Worm (Caenorhabditis elegans) whole organism, young adult: Measurements from ENCODE around the gene F53C3.11.
A peak's percentile ranks its signal among the peaks of the same experiment; 100 is the strongest.

Experiments used
- B0019.2 ChIP-seq: fragments of 200-800 bp; sonication (Bioruptor generic); conservative IDR thresholded peaks from 2 replicates; pipeline ENCODE4 v1.3.6; 2022; ENCODE audit warnings: missing genetic modification reagents, missing genetic modification characterization, missing compliant biosample characterization
- B0261.1 ChIP-seq: sonication (generic microtip); optimal IDR thresholded peaks from 2 replicates; lab custom pipeline; 2016; ENCODE audit warnings: mild to moderate bottlenecking, missing genetic modification characterization, moderate library complexity, missing compliant biosample characterization
- F37B4.10 ChIP-seq: fragments of 200-800 bp; sonication (Bioruptor generic); IDR thresholded peaks from 2 replicates; pipeline ENCODE4 v1.3.6; 2022; ENCODE audit warnings: missing genetic modification characterization, missing compliant biosample characterization
- F57A8.1 ChIP-seq: fragments of 200-800 bp; sonication (Bioruptor generic); optimal IDR thresholded peaks from 2 replicates; lab custom pipeline; 2018; ENCODE audit warnings: mild to moderate bottlenecking, missing genetic modification characterization, moderate library complexity, missing compliant biosample characterization
- F57C9.4 ChIP-seq: sonication (generic microtip); optimal IDR thresholded peaks from 2 replicates; lab custom pipeline; 2017; ENCODE audit warnings: mild to moderate bottlenecking, missing genetic modification characterization, missing compliant biosample characterization
- K12H6.12 ChIP-seq: fragments of 200-800 bp; sonication (Bioruptor generic); optimal IDR thresholded peaks from 2 replicates; lab custom pipeline; 2018; ENCODE audit warnings: mild to moderate bottlenecking, missing genetic modification characterization, missing compliant biosample characterization
- T26A5.8 ChIP-seq: sonication (generic microtip); optimal IDR thresholded peaks from 2 replicates; lab custom pipeline; 2016; ENCODE audit warnings: missing genetic modification characterization, missing compliant biosample characterization
- Y53G8AR.9 ChIP-seq: fragments of 200-800 bp; sonication (Bioruptor generic); conservative IDR thresholded peaks from 2 replicates; pipeline ENCODE4 v1.3.6; 2022; ENCODE audit warnings: missing genetic modification reagents, missing genetic modification characterization, missing compliant biosample characterization
- akir-1 ChIP-seq: fragments of 200-800 bp; sonication (Bioruptor generic); optimal IDR thresholded peaks from 2 replicates; lab custom pipeline; 2018; ENCODE audit warnings: mild to moderate bottlenecking, missing genetic modification characterization, moderate library complexity, missing compliant biosample characterization
- ama-1 ChIP-seq, 3 experiments: fragments of 150-350 bp in 1 of 3; sonication (generic microtip) in 2 of 3; optimal IDR thresholded peaks; 2 replicates each; lab custom pipeline; 2014 to 2018; ENCODE audit warnings: missing biosample characterization in 2 of 3, missing genetic modification characterization in 2 of 3, missing genetic modification reagents in 2 of 3
- aptf-2 ChIP-seq: fragments of 200-800 bp; sonication (Bioruptor generic); conservative IDR thresholded peaks from 2 replicates; pipeline ENCODE4 v1.3.6; 2022; ENCODE audit warnings: missing genetic modification reagents, missing genetic modification characterization, missing compliant biosample characterization
- attf-5 ChIP-seq: fragments of 200-800 bp; sonication (Bioruptor generic); optimal IDR thresholded peaks from 2 replicates; lab custom pipeline; 2018; ENCODE audit warnings: mild to moderate bottlenecking, missing genetic modification characterization, missing compliant biosample characterization
- cebp-1 ChIP-seq, 2 experiments: fragments of 200-800 bp in 1 of 2; sonication (Bioruptor generic) in 1 of 2; sonication (generic microtip) in 1 of 2; IDR thresholded peaks in 1 of 2; optimal IDR thresholded peaks in 1 of 2; 2 replicates each; pipeline versions ENCODE4 v1.3.6 to Lab custom; 2017 to 2022; ENCODE audit warnings: missing compliant biosample characterization in 2 of 2, missing genetic modification characterization in 2 of 2, mild to moderate bottlenecking in 1 of 2, missing genetic modification reagents in 1 of 2, moderate library complexity in 1 of 2
- cebp-2 ChIP-seq: fragments of 200-800 bp; sonication (Bioruptor generic); IDR thresholded peaks from 2 replicates; pipeline ENCODE4 v1.3.6; 2022; ENCODE audit warnings: missing genetic modification characterization, missing compliant biosample characterization
- ceh-58 ChIP-seq: fragments of 200-800 bp; sonication (Bioruptor generic); IDR thresholded peaks from 2 replicates; pipeline ENCODE4 v1.3.6; 2022; ENCODE audit warnings: missing genetic modification characterization, missing compliant biosample characterization
- chd-7 ChIP-seq: sonication (generic microtip); optimal IDR thresholded peaks from 2 replicates; lab custom pipeline; 2016; ENCODE audit warnings: mild to moderate bottlenecking, missing genetic modification characterization, moderate library complexity, missing compliant biosample characterization
- dox-1 ChIP-seq: fragments of 200-800 bp; sonication (Bioruptor generic); IDR thresholded peaks from 2 replicates; pipeline ENCODE4 v1.3.6; 2022; ENCODE audit warnings: missing genetic modification reagents, missing genetic modification characterization, missing compliant biosample characterization
- dpff-1 ChIP-seq: sonication (generic microtip); optimal IDR thresholded peaks from 2 replicates; lab custom pipeline; 2017; ENCODE audit warnings: mild to moderate bottlenecking, missing genetic modification characterization, missing compliant biosample characterization
- ekl-4 ChIP-seq: fragments of 200-800 bp; sonication (Bioruptor generic); IDR thresholded peaks from 2 replicates; pipeline ENCODE4 v1.3.6; 2022; ENCODE audit warnings: missing genetic modification reagents, missing genetic modification characterization, missing compliant biosample characterization
- fkh-3 ChIP-seq: sonication (generic microtip); optimal IDR thresholded peaks from 2 replicates; lab custom pipeline; 2016; ENCODE audit warnings: mild to moderate bottlenecking, missing genetic modification characterization, missing compliant biosample characterization
- hmg-20 ChIP-seq: fragments of 200-800 bp; sonication (Bioruptor generic); IDR thresholded peaks from 2 replicates; pipeline ENCODE4 v1.3.6; 2022; ENCODE audit warnings: missing genetic modification reagents, missing genetic modification characterization, missing compliant biosample characterization
- lag-1 ChIP-seq: fragments of 200-800 bp; sonication (Bioruptor generic); IDR thresholded peaks from 2 replicates; pipeline ENCODE4 v1.3.6; 2022; ENCODE audit warnings: missing genetic modification reagents, missing genetic modification characterization, missing compliant biosample characterization
- let-526 ChIP-seq: fragments of 200-800 bp; sonication (Bioruptor generic); IDR thresholded peaks from 2 replicates; pipeline ENCODE4 v1.3.6; 2022; ENCODE audit warnings: missing genetic modification reagents, missing genetic modification characterization, missing compliant biosample characterization
- lin-54 ChIP-seq: fragments of 200-800 bp; sonication (Bioruptor generic); optimal IDR thresholded peaks from 2 replicates; lab custom pipeline; 2018; ENCODE audit warnings: mild to moderate bottlenecking, missing genetic modification characterization, missing compliant biosample characterization
- madf-6 ChIP-seq: fragments of 200-800 bp; sonication (Bioruptor generic); IDR thresholded peaks from 2 replicates; pipeline ENCODE4 v1.3.6; 2022; ENCODE audit warnings: missing genetic modification reagents, missing genetic modification characterization, missing compliant biosample characterization
- mxl-1 ChIP-seq: sonication (generic microtip); optimal IDR thresholded peaks from 2 replicates; lab custom pipeline; 2016; ENCODE audit warnings: missing genetic modification characterization, missing compliant biosample characterization
- nfya-2 ChIP-seq: fragments of 200-800 bp; sonication (Bioruptor generic); IDR thresholded peaks from 2 replicates; pipeline ENCODE4 v1.3.6; 2022; ENCODE audit warnings: missing genetic modification reagents, missing genetic modification characterization, missing compliant biosample characterization
- nfyb-1 ChIP-seq: fragments of 200-800 bp; sonication (Bioruptor generic); IDR thresholded peaks from 2 replicates; pipeline ENCODE4 v1.3.6; 2022; ENCODE audit warnings: missing genetic modification reagents, missing genetic modification characterization, missing compliant biosample characterization
- nhr-120 ChIP-seq: fragments of 200-800 bp; sonication (Bioruptor generic); IDR thresholded peaks from 2 replicates; pipeline ENCODE4 v1.3.6; 2022; ENCODE audit warnings: missing genetic modification characterization, missing compliant biosample characterization
- nhr-27 ChIP-seq: fragments of 200-800 bp; sonication (Bioruptor generic); optimal IDR thresholded peaks from 2 replicates; lab custom pipeline; 2018; ENCODE audit warnings: mild to moderate bottlenecking, missing genetic modification characterization, moderate library complexity, missing compliant biosample characterization
- pbrm-1 ChIP-seq: fragments of 200-800 bp; sonication (Bioruptor generic); IDR thresholded peaks from 2 replicates; pipeline ENCODE4 v1.3.6; 2022; ENCODE audit warnings: missing genetic modification reagents, missing genetic modification characterization, missing compliant biosample characterization
- rcor-1 ChIP-seq: fragments of 200-800 bp; sonication (Bioruptor generic); IDR thresholded peaks from 2 replicates; pipeline ENCODE4 v1.3.6; 2022; ENCODE audit warnings: missing genetic modification reagents, missing genetic modification characterization, missing compliant biosample characterization
- sdz-38 ChIP-seq: sonication (generic microtip); optimal IDR thresholded peaks from 2 replicates; lab custom pipeline; 2016; ENCODE audit warnings: missing genotype, missing genetic modification characterization, missing compliant biosample characterization
- snpc-1.3 ChIP-seq: sonication (generic microtip); optimal IDR thresholded peaks from 2 replicates; lab custom pipeline; 2017; ENCODE audit warnings: missing genetic modification characterization, mild to moderate bottlenecking, missing compliant biosample characterization, antibody characterized with exemption, moderate library complexity, missing genotype, missing genetic modification reagents; ENCODE audit not compliant: insufficient read depth
- snpc-4 ChIP-seq, 5 experiments: fragments of 150-350 bp in 1 of 5; sonication (generic microtip) in 4 of 5; optimal IDR thresholded peaks; 2 replicates each; lab custom pipeline; 2014 to 2018; ENCODE audit warnings: missing genetic modification characterization in 5 of 5, missing biosample characterization in 3 of 5, antibody characterized with exemption in 2 of 5, mild to moderate bottlenecking in 2 of 5, missing compliant biosample characterization in 2 of 5, missing genotype in 2 of 5, moderate library complexity in 2 of 5, missing genetic modification reagents in 1 of 5
- tbx-9 ChIP-seq: sonication (generic microtip); optimal IDR thresholded peaks from 2 replicates; lab custom pipeline; 2016; ENCODE audit warnings: borderline replicate concordance, missing genetic modification characterization, inconsistent platforms, missing compliant biosample characterization
- xnd-1 ChIP-seq: sonication (generic microtip); optimal IDR thresholded peaks from 2 replicates; lab custom pipeline; 2016; ENCODE audit warnings: missing genotype, missing genetic modification reagents, missing genetic modification characterization, missing compliant biosample characterization
- zfh-2 ChIP-seq: fragments of 200-800 bp; sonication (Bioruptor generic); conservative IDR thresholded peaks from 2 replicates; pipeline ENCODE4 v1.3.6; 2022; ENCODE audit warnings: missing genetic modification reagents, missing genetic modification characterization, missing compliant biosample characterization
- ztf-25 ChIP-seq: fragments of 200-800 bp; sonication (Bioruptor generic); IDR thresholded peaks from 2 replicates; pipeline ENCODE4 v1.3.6; 2022; ENCODE audit warnings: missing genetic modification reagents, missing genetic modification characterization, missing compliant biosample characterization
- ztf-3 ChIP-seq: fragments of 200-800 bp; sonication (Bioruptor generic); optimal IDR thresholded peaks from 2 replicates; lab custom pipeline; 2018; ENCODE audit warnings: mild to moderate bottlenecking, missing genetic modification characterization, missing compliant biosample characterization

The F53C3.11 gene

ce11 chrII:3931825-3932224 lies 25.3 kb upstream of the F53C3.11 start (continued):
- TF ChIP-seq hmg-20 (GFP tag; lab: Robert Waterston, UW) = no peak
- TF ChIP-seq K12H6.12 (tag; lab: Kevin White, UChicago) = no peak
- TF ChIP-seq let-526 = no peak
- TF ChIP-seq B0019.2 (GFP tag; lab: Robert Waterston, UW) = no peak
- no peak for TF ChIP-seq lag-1 (GFP tag; lab: Robert Waterston, UW)
- TF ChIP-seq T26A5.8 (tag; lab: Kevin White, UChicago) = no peak
- TF ChIP-seq tbx-9 (tag; lab: Kevin White, UChicago) = no peak
- no peak for TF ChIP-seq zfh-2 (GFP tag; lab: Robert Waterston, UW)
- no peak for TF ChIP-seq sdz-38 (tag; lab: Kevin White, UChicago)
- TF ChIP-seq pbrm-1 (GFP tag; lab: Robert Waterston, UW) = 0 out of 2 replicates have a peak, but pooled peaks have one; percentile 26
- no peak for TF ChIP-seq ztf-3 (GFP tag; lab: Kevin White, UChicago)
- no peak for TF ChIP-seq attf-5 (GFP tag; lab: Kevin White, UChicago)
- TF ChIP-seq lin-54 = no peak
- no peak for TF ChIP-seq fkh-3
- peak; percentile 65 for TF ChIP-seq madf-6 (GFP tag; lab: Robert Waterston, UW)
- TF ChIP-seq dpff-1 = no peak
- no peak for TF ChIP-seq F57C9.4 (tag; lab: Kevin White, UChicago)
- no peak for TF ChIP-seq akir-1 (GFP tag; lab: Kevin White, UChicago)
- no peak for TF ChIP-seq rcor-1 (GFP tag; lab: Robert Waterston, UW)
- no peak for TF ChIP-seq snpc-1.3 (tag; lab: Kevin White, UChicago)
- TF ChIP-seq ekl-4 (GFP tag; lab: Robert Waterston, UW) = peak; percentile 86
- peak; percentile 18 for TF ChIP-seq chd-7 (tag; lab: Kevin White, UChicago)
- no peak for TF ChIP-seq mxl-1
- TF ChIP-seq aptf-2 (GFP tag; lab: Robert Waterston, UW) = no peak
- no peak for TF ChIP-seq ztf-25 (GFP tag; lab: Robert Waterston, UW)
- peak; percentile 51 for TF ChIP-seq xnd-1 (tag; lab: Kevin White, UChicago)
- TF ChIP-seq nhr-27 = no peak
- TF ChIP-seq dox-1 (GFP tag; lab: Robert Waterston, UW) = no peak
- no peak for TF ChIP-seq nhr-120

- TF ChIP-seq cebp-1 (GFP tag; IDR thresholded peaks at IDR 0.05; lab: Robert Waterston, UW) = no peak
- no peak for TF ChIP-seq cebp-1 (tag; optimal IDR thresholded peaks at IDR 0.05; lab: Kevin White, UChicago)
- TF ChIP-seq ceh-58 (GFP tag; lab: Robert Waterston, UW) = no peak
- TF ChIP-seq F57A8.1 (GFP tag; lab: Kevin White, UChicago) = no peak
- TF ChIP-seq T26A5.8 (tag; lab: Kevin White, UChicago) = no peak
- no peak for TF ChIP-seq F37B4.10 (GFP tag; lab: Robert Waterston, UW)
- 0 out of 2 replicates have a peak, but pooled peaks have one; percentile 67 for TF ChIP-seq nfya-2 (GFP tag; lab: Robert Waterston, UW)
- no peak for TF ChIP-seq tbx-9 (tag; lab: Kevin White, UChicago)
- TF ChIP-seq Y53G8AR.9 (GFP tag; lab: Robert Waterston, UW) = no peak
- no peak for TF ChIP-seq B0261.1 (tag; lab: Kevin White, UChicago)
- no peak for TF ChIP-seq cebp-2 (GFP tag; lab: Robert Waterston, UW)
- TF ChIP-seq snpc-4 (GFP tag; optimal IDR thresholded peaks at IDR 0.05; lab: Kevin White, UChicago) = no peak
- no peak for TF ChIP-seq snpc-4 (tag; optimal IDR thresholded peaks at IDR 0.05; lab: Kevin White, UChicago)
- TF ChIP-seq ama-1 (optimal IDR thresholded peaks at IDR 0.05; lab: Kevin White, UChicago) = no peak
- TF ChIP-seq ama-1 (GFP tag; optimal IDR thresholded peaks at IDR 0.05; lab: Kevin White, UChicago) = no peak
- TF ChIP-seq nfyb-1 (GFP tag; lab: Robert Waterston, UW) = peak; percentile 79
These were observed 24.7 kb upstream of the F53C3.11 start for ce11 chrII:3931230-3931629.
